Worm (Caenorhabditis elegans): Measurements from ENCODE around the gene sas-7.
A peak's percentile ranks its signal among the peaks of the same experiment; 100 is the strongest.

The sas-7 gene

DNA sequence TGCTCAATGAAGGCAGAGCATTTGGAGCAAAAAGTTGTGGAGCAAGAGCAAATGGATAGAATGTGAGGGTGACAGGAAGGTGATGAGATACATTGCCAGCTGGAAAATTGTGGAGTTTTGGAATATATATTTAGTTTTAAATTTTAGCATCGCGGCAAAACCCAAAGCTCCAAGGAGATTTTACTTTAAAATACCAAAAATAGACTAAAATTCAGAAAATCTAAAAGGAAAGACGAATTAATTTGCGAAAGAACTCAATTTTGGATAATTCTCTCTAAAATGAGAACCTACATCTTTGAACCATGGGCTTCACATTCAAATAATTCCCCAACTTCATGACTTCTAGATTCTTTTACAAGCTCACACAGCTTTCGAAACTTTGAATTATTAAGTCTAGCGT is 11.7 kb downstream of the sas-7 start, which contains the start of gene T07C4.12:
Gene T07C4.12 (minus strand): TSS at position 101 of the 400 bp plus-strand sequence.
- TF ChIP-seq unc-39 (tag; optimal IDR thresholded peaks at IDR 0.05) (no peak), R02D3.7 (tag; optimal IDR thresholded peaks at IDR 0.05) (no peak), nhr-11 (tag; optimal IDR thresholded peaks at IDR 0.05) (no peak), nhr-23 (tag; optimal IDR thresholded peaks at IDR 0.05) (no peak), nhr-25 (tag; optimal IDR thresholded peaks at IDR 0.05) (no peak), skn-1 (tag; optimal IDR thresholded peaks at IDR 0.05) (no peak), snpc-4 (tag; optimal IDR thresholded peaks at IDR 0.05) (no peak), mbf-1 (tag; optimal IDR thresholded peaks at IDR 0.05) (no peak), crh-2 (tag; optimal IDR thresholded peaks at IDR 0.05) (no peak), unc-55 (GFP tag; optimal IDR thresholded peaks at IDR 0.05) (no peak), blmp-1 (tag; optimal IDR thresholded peaks at IDR 0.05; ENCODE audit: insufficient read depth) (no peak), ztf-1 (GFP tag; conservative IDR thresholded peaks at IDR 0.05) (no peak), ztf-4 (tag; optimal IDR thresholded peaks at IDR 0.05) (no peak), ceh-82 (tag; optimal IDR thresholded peaks at IDR 0.05) (no peak), nhr-77 (tag; optimal IDR thresholded peaks at IDR 0.05) (no peak)

- TF ChIP-seq snpc-4 (tag; optimal IDR thresholded peaks at IDR 0.05) (peak; percentile 63), sem-4 (tag; optimal IDR thresholded peaks at IDR 0.05) (peak; percentile 19), nhr-77 (tag; optimal IDR thresholded peaks at IDR 0.05) (peak; percentile 32), R02D3.7 (tag; optimal IDR thresholded peaks at IDR 0.05) (peak; percentile 49), sma-9 (GFP tag; optimal IDR thresholded peaks at IDR 0.05) (peak; percentile 79), sma-9 (tag; optimal IDR thresholded peaks at IDR 0.05) (no peak), unc-55 (GFP tag; optimal IDR thresholded peaks at IDR 0.05) (peak; percentile 87), peb-1 (tag; optimal IDR thresholded peaks at IDR 0.05) (no peak), zag-1 (tag; optimal IDR thresholded peaks at IDR 0.05) (peak; percentile 39), ama-1 (optimal IDR thresholded peaks at IDR 0.05) (no peak), dmd-4 (tag; optimal IDR thresholded peaks at IDR 0.05) (no peak), blmp-1 (tag; optimal IDR thresholded peaks at IDR 0.05; ENCODE audit: insufficient read depth) (peak; percentile 31), lin-11 (tag; optimal IDR thresholded peaks at IDR 0.05) (peak; percentile 85), aly-2 (tag; optimal IDR thresholded peaks at IDR 0.05) (peak; percentile 33), nhr-21 (tag; optimal IDR thresholded peaks at IDR 0.05) (peak; percentile 77), lin-39 (tag; optimal IDR thresholded peaks at IDR 0.05) (no peak), mbf-1 (tag; optimal IDR thresholded peaks at IDR 0.05) (no peak), gmeb-1 (tag; optimal IDR thresholded peaks at IDR 0.05) (peak; percentile 90), crh-2 (tag; optimal IDR thresholded peaks at IDR 0.05) (peak; percentile 87), unc-62 (GFP tag; optimal IDR thresholded peaks at IDR 0.05) (no peak), alr-1 (tag; optimal IDR thresholded peaks at IDR 0.05) (no peak), unc-39 (tag; optimal IDR thresholded peaks at IDR 0.05) (no peak), ceh-16 (tag; optimal IDR thresholded peaks at IDR 0.05) (peak; percentile 19), nhr-23 (tag; optimal IDR thresholded peaks at IDR 0.05) (no peak), ztf-11 (tag; optimal IDR thresholded peaks at IDR 0.05) (no peak), ztf-4 (tag; optimal IDR thresholded peaks at IDR 0.05) (peak; percentile 44), F13H6.1 (tag; optimal IDR thresholded peaks at IDR 0.05) (peak; percentile 84), mdl-1 (tag; optimal IDR thresholded peaks at IDR 0.05) (peak in 1 of 2 experiments; percentile 46), mab-5 (tag; optimal IDR thresholded peaks at IDR 0.05) (peak; percentile 63), ZK546.5 (tag; optimal IDR thresholded peaks at IDR 0.05) (peak; percentile 36), nhr-12 (tag; optimal IDR thresholded peaks at IDR 0.05) (no peak), lin-13 (GFP tag; optimal IDR thresholded peaks at IDR 0.05) (peak; percentile 78), egl-27 (tag; optimal IDR thresholded peaks at IDR 0.05) (peak; percentile 77), lsy-2 (tag; optimal IDR thresholded peaks at IDR 0.05) (peak; percentile 89 to 94), nhr-11 (tag; optimal IDR thresholded peaks at IDR 0.05) (no peak), sma-3 (GFP tag; optimal IDR thresholded peaks at IDR 0.05) (peak; percentile 82), nhr-237 (tag; optimal IDR thresholded peaks at IDR 0.05) (no peak), elt-1 (tag; optimal IDR thresholded peaks at IDR 0.05) (no peak), C34F6.9 (tag; optimal IDR thresholded peaks at IDR 0.05) (peak; percentile 95), nhr-6 (tag; optimal IDR thresholded peaks at IDR 0.05) (peak; percentile 24), nhr-10 (tag; optimal IDR thresholded peaks at IDR 0.05) (peak; percentile 52), nhr-129 (tag; optimal IDR thresholded peaks at IDR 0.05) (peak; percentile 77), Y55F3AM.14 (GFP tag; optimal IDR thresholded peaks at IDR 0.05) (peak; percentile 11), elt-3 (tag; optimal IDR thresholded peaks at IDR 0.05) (no peak), ztf-1 (GFP tag; conservative IDR thresholded peaks at IDR 0.05) (no peak), nhr-25 (tag; optimal IDR thresholded peaks at IDR 0.05) (peak; percentile 80), ceh-82 (tag; optimal IDR thresholded peaks at IDR 0.05) (no peak), fos-1 (tag; optimal IDR thresholded peaks at IDR 0.05) (peak; percentile 91), skn-1 (tag; optimal IDR thresholded peaks at IDR 0.05) (no peak)
Observed at ce11 chrIII:10333961-10334542, 13.2 kb downstream of the sas-7 start, which contains the start of the genes jmjd-4 and mev-1. Gene jmjd-4 (minus strand): TSS chrIII:10334018. Gene mev-1 (plus strand): TSS chrIII:10334277.
